Fruit fly (Drosophila melanogaster) whole organism, embryonic: ENCODE data around the gene ghi.

ENCODE experiments used
- CG31388 ChIP-seq: fragments of 200-800 bp; sonication (Bioruptor generic); optimal IDR thresholded peaks from 2 replicates; lab custom pipeline; 2016; ENCODE audit warnings: missing biosample characterization, missing genetic modification characterization
- CG4730 ChIP-seq: fragments of 200-800 bp; sonication (Bioruptor generic); IDR thresholded peaks from 2 replicates; pipeline ENCODE4 v1.3.6; 2022; ENCODE audit warnings: missing biosample characterization, missing genetic modification characterization
- dmrt99B ChIP-seq: fragments of 200-800 bp; sonication (Bioruptor generic); optimal IDR thresholded peaks from 2 replicates; lab custom pipeline; 2018; ENCODE audit warnings: missing biosample characterization, mild to moderate bottlenecking, missing genetic modification characterization, moderate library complexity

dm6 chr3L:9442625-9443282, 8.9 kb upstream of the ghi start, which contains the start of gene Srg3:
- TF ChIP-seq CG31388 (GFP tag; lab: Kevin White, UChicago) (no peak), dmrt99B (tag; lab: Kevin White, UChicago) (no peak), CG4730 (GFP tag; lab: Robert Waterston, UW) (no peak)
